Worm (Caenorhabditis elegans) whole organism, mixed stage, embryonic: ENCODE data around the gene fbxb-33.

ENCODE experiments used
- ces-1 ChIP-seq: fragments of 150-350 bp; optimal IDR thresholded peaks from 2 replicates; lab custom pipeline; 2014; ENCODE audit warnings: missing biosample characterization, missing genetic modification reagents, missing genetic modification characterization
- nhr-28 ChIP-seq: fragments of 150-350 bp; optimal IDR thresholded peaks from 2 replicates; lab custom pipeline; 2014; ENCODE audit warnings: missing biosample characterization, missing genetic modification characterization
- snpc-4 ChIP-seq: fragments of 150-350 bp; optimal IDR thresholded peaks from 2 replicates; lab custom pipeline; 2014; ENCODE audit warnings: missing biosample characterization, missing genetic modification characterization

ce11 chrII:3669315-3669714 lies 22.1 kb downstream of the fbxb-33 start, which contains the start of gene srx-97:
- TF ChIP-seq snpc-4 (no peak), ces-1 (GFP tag; lab: Kevin White, UChicago) (no peak), nhr-28 (no peak)
